Fruit fly (Drosophila melanogaster): ENCODE results near the gene CG8209.

Gene CG8209

DNA sequence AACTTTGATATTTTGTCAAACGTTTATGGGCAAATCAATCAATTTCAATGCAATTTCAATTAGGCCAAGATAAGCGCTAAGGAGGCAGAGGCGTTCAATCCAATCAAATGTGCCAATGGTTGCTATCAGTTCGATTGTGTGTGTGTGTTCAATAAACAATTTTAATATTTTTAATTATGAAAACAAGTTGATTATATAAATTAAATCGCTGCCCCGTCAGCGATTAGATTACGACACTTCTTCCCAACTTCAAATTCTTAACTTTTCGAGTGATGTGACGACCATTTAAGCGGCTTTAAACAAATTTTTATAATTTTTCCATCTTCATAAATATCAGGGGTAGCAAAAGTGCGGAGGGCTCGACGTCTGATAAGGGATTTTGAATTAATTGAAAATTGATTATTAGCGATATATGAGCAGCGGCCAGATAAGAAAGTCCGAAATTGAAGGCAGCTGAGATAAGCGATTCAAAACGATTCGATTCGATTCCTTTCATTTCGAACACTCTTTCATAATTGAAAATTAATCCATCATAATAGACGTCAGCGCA, 33.7 kb upstream of the CG8209 start (continued):
- no peak for TF ChIP-seq Awh (GFP tag; IDR thresholded peaks at IDR 0.05)
- no peak for TF ChIP-seq CG16863 (GFP tag; optimal IDR thresholded peaks at IDR 0.05)
- no peak for TF ChIP-seq ranshi (GFP tag; IDR thresholded peaks at IDR 0.05)
- no peak for TF ChIP-seq Bdp1 (GFP tag; optimal IDR thresholded peaks at IDR 0.05)
- TF ChIP-seq CG18599 (GFP tag; optimal IDR thresholded peaks at IDR 0.05), result peak; percentile 41
- TF ChIP-seq CTCF (GFP tag; optimal IDR thresholded peaks at IDR 0.05), result no peak
- TF ChIP-seq so (GFP tag; IDR thresholded peaks at IDR 0.05), result no peak
- TF ChIP-seq run (tag; optimal IDR thresholded peaks at IDR 0.05), result no peak
- TF ChIP-seq pnt (GFP tag; optimal IDR thresholded peaks at IDR 0.05), result no peak
- TF ChIP-seq lola (GFP tag; optimal IDR thresholded peaks at IDR 0.05), result no peak
- 0 out of 4 replicates have a peak, but pooled peaks have one; percentile 20 for TF ChIP-seq chinmo (GFP tag; IDR thresholded peaks at IDR 0.05; ENCODE audit: partially characterized antibody)
- no peak for TF ChIP-seq NC2α (GFP tag; optimal IDR thresholded peaks at IDR 0.05)
- no peak for TF ChIP-seq Xbp1 (GFP tag; optimal IDR thresholded peaks at IDR 0.05)
- no peak for TF ChIP-seq vfl (GFP tag; optimal IDR thresholded peaks at IDR 0.05)
- TF ChIP-seq CG9797 (GFP tag; optimal IDR thresholded peaks at IDR 0.05), result no peak
- TF ChIP-seq CG8924 (tag; optimal IDR thresholded peaks at IDR 0.05), result no peak
- peak; percentile 61; the same call in 1 of the 2 replicates for TF ChIP-seq Lim3 (GFP tag; IDR thresholded peaks at IDR 0.05)
- no peak for TF ChIP-seq CG11560 (tag; IDR thresholded peaks at IDR 0.05)
- TF ChIP-seq lov (optimal IDR thresholded peaks at IDR 0.05), result no peak
- TF ChIP-seq lov (GFP tag; IDR thresholded peaks at IDR 0.05), result no peak
- TF ChIP-seq pita (GFP tag; optimal IDR thresholded peaks at IDR 0.05), result no peak
- no peak for TF ChIP-seq CG17359 (tag; optimal IDR thresholded peaks at IDR 0.05)
- TF ChIP-seq CG2889 (GFP tag; IDR thresholded peaks at IDR 0.05), result no peak
- no peak for TF ChIP-seq CG11247 (GFP tag; IDR thresholded peaks at IDR 0.05)
- TF ChIP-seq grn (GFP tag; optimal IDR thresholded peaks at IDR 0.05), result peak; percentile 93
- TF ChIP-seq CG31441 (GFP tag; IDR thresholded peaks at IDR 0.05), result no peak
- no peak for TF ChIP-seq nau (GFP tag; optimal IDR thresholded peaks at IDR 0.05)
- TF ChIP-seq Dp (GFP tag; optimal IDR thresholded peaks at IDR 0.05), result no peak
- no peak for TF ChIP-seq Gug (GFP tag; IDR thresholded peaks at IDR 0.05)
- TF ChIP-seq Atf6 (GFP tag; IDR thresholded peaks at IDR 0.05), result no peak
- no peak for TF ChIP-seq CG15479 (GFP tag; optimal IDR thresholded peaks at IDR 0.05)
- TF ChIP-seq sens-2 (GFP tag; IDR thresholded peaks at IDR 0.05), result no peak
- no peak for TF ChIP-seq jigr1 (GFP tag; IDR thresholded peaks at IDR 0.05)
- TF ChIP-seq Six4 (GFP tag; optimal IDR thresholded peaks at IDR 0.05), result no peak
- no peak for TF ChIP-seq dysf (GFP tag; IDR thresholded peaks at IDR 0.05)
- TF ChIP-seq pho (GFP tag; optimal IDR thresholded peaks at IDR 0.05), result no peak
- no peak for TF ChIP-seq prd (optimal IDR thresholded peaks at IDR 0.05)
- no peak for TF ChIP-seq prd (GFP tag; IDR thresholded peaks at IDR 0.05)
- TF ChIP-seq CG17802 (tag; optimal IDR thresholded peaks at IDR 0.05), result no peak
- no peak for TF ChIP-seq Doc3 (GFP tag; IDR thresholded peaks at IDR 0.05; ENCODE audit: partially characterized antibody)
- no peak for TF ChIP-seq Hey (tag; optimal IDR thresholded peaks at IDR 0.05)
- no peak for TF ChIP-seq CG2712 (tag; optimal IDR thresholded peaks at IDR 0.05)

DNA sequence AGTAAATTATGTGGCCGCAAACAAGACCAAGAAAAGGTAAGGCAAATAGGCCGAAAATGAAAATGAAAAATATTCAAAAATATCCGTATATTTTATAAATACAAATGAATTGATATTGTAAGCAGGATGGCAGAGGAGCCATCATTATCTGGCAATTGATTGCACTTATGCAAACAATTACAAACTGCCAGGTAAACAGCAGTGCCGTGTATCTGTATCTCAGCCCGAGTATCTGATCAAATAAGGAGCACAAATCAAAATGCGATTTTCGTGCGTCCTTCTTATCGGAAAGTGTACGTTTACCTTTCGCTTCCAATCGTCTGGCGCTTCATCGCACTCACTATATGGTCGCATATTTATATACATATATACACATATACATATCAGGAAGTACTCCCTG, 33.2 kb upstream of the CG8209 start:
- TF ChIP-seq prd (optimal IDR thresholded peaks at IDR 0.05) (no peak), prd (GFP tag; IDR thresholded peaks at IDR 0.05) (0 out of 3 replicates have a peak, but pooled peaks have one; percentile 7), CG10267 (tag; optimal IDR thresholded peaks at IDR 0.05) (no peak), E2f2 (GFP tag; IDR thresholded peaks at IDR 0.05) (no peak), tll (GFP tag; optimal IDR thresholded peaks at IDR 0.05) (peak in 1 of 2 experiments; percentile 45), Trl (optimal IDR thresholded peaks at IDR 0.05) (no peak), Trl (GFP tag; optimal IDR thresholded peaks at IDR 0.05) (no peak), trem (tag; optimal IDR thresholded peaks at IDR 0.05) (no peak), insv (GFP tag; optimal IDR thresholded peaks at IDR 0.05) (peak in 1 of 2 experiments; percentile 42), CG9797 (GFP tag; optimal IDR thresholded peaks at IDR 0.05) (no peak), CG17612 (GFP tag; IDR thresholded peaks at IDR 0.05) (no peak), pan (optimal IDR thresholded peaks at IDR 0.05) (no peak), pan (GFP tag; optimal IDR thresholded peaks at IDR 0.05 in 1 of 2, IDR thresholded peaks at IDR 0.05 in 1 of 2) (peak in 1 of 2 experiments; percentile 15), knrl (GFP tag; IDR thresholded peaks at IDR 0.05; ENCODE audit: partially characterized antibody) (no peak), CG34224 (GFP tag; IDR thresholded peaks at IDR 0.05; ENCODE audit: partially characterized antibody) (no peak)
